Fruit fly (Drosophila melanogaster): ENCODE data around the gene Dhfr.

The Dhfr gene

dm6 chr3R:16497379-16497778, 16.4 kb downstream of the Dhfr start (continued):
- peak; percentile 26 for TF ChIP-seq jumu (GFP tag; optimal IDR thresholded peaks at IDR 0.05)
- TF ChIP-seq CG17612 (GFP tag; IDR thresholded peaks at IDR 0.05) = peak; percentile 59; the same call in 1 of the 2 replicates
- peak; percentile 86 for TF ChIP-seq CG10209 (GFP tag; optimal IDR thresholded peaks at IDR 0.05)
- TF ChIP-seq Dp (GFP tag; optimal IDR thresholded peaks at IDR 0.05) = peak; percentile 95
- peak; percentile 90 for TF ChIP-seq CG5953 (GFP tag; IDR thresholded peaks at IDR 0.05)
- TF ChIP-seq pnt (GFP tag; optimal IDR thresholded peaks at IDR 0.05) = peak; percentile 71
- no peak for TF ChIP-seq Hey (tag; optimal IDR thresholded peaks at IDR 0.05)
- TF ChIP-seq h (optimal IDR thresholded peaks at IDR 0.05) = no peak
- TF ChIP-seq esg (GFP tag; conservative IDR thresholded peaks at IDR 0.05) = peak; percentile 73
- peak; percentile 53 for TF ChIP-seq HLH54F (GFP tag; optimal IDR thresholded peaks at IDR 0.05)
- peak; percentile 50 for TF ChIP-seq CG8281 (tag; optimal IDR thresholded peaks at IDR 0.05)
- TF ChIP-seq chm (GFP tag; IDR thresholded peaks at IDR 0.05) = peak; percentile 87
- peak; percentile 53 for TF ChIP-seq CG12299 (tag; optimal IDR thresholded peaks at IDR 0.05)
- peak; percentile 87 for TF ChIP-seq Fer3 (tag; optimal IDR thresholded peaks at IDR 0.05)
- peak; percentile 59 for TF ChIP-seq Side (GFP tag; optimal IDR thresholded peaks at IDR 0.05)
- peak; percentile 65 for TF ChIP-seq CG9876 (GFP tag; optimal IDR thresholded peaks at IDR 0.05)
- peak; percentile 62 for TF ChIP-seq salm (tag; optimal IDR thresholded peaks at IDR 0.05)
- no peak for TF ChIP-seq CG8290 (GFP tag; optimal IDR thresholded peaks at IDR 0.05)
- TF ChIP-seq CG8290 (tag; optimal IDR thresholded peaks at IDR 0.05) = no peak
- TF ChIP-seq CG12769 (tag; optimal IDR thresholded peaks at IDR 0.05) = peak; percentile 49
- TF ChIP-seq CG43689 (GFP tag; IDR thresholded peaks at IDR 0.05) = peak; percentile 42; the same call in 1 of the 2 replicates
- TF ChIP-seq dati (GFP tag; IDR thresholded peaks at IDR 0.05) = peak; percentile 38; the same call in 1 of the 2 replicates
- peak; percentile 67 for TF ChIP-seq CG31365 (tag; optimal IDR thresholded peaks at IDR 0.05)
- TF ChIP-seq HLH3B (GFP tag; IDR thresholded peaks at IDR 0.05) = peak; percentile 87
- TF ChIP-seq Neu2 (GFP tag; optimal IDR thresholded peaks at IDR 0.05; ENCODE audit: borderline replicate concordance) = no peak
- TF ChIP-seq E2f2 (GFP tag; IDR thresholded peaks at IDR 0.05) = peak; percentile 96
- peak; percentile 78 for TF ChIP-seq CG6254 (GFP tag; optimal IDR thresholded peaks at IDR 0.05)
- TF ChIP-seq pfk (GFP tag; optimal IDR thresholded peaks at IDR 0.05) = no peak
- TF ChIP-seq chinmo (GFP tag; IDR thresholded peaks at IDR 0.05; ENCODE audit: partially characterized antibody) = no peak
- TF ChIP-seq disco-r (GFP tag; optimal IDR thresholded peaks at IDR 0.05) = peak; percentile 38
- 0 out of 2 replicates have a peak, but pooled peaks have one; percentile 35 for TF ChIP-seq sim (GFP tag; IDR thresholded peaks at IDR 0.05)
- no peak for TF ChIP-seq CG15479 (GFP tag; optimal IDR thresholded peaks at IDR 0.05)
- TF ChIP-seq chn (GFP tag; optimal IDR thresholded peaks at IDR 0.05) = peak; percentile 57
- TF ChIP-seq Myb (GFP tag; optimal IDR thresholded peaks at IDR 0.05) = peak; percentile 46
- TF ChIP-seq eve (GFP tag; optimal IDR thresholded peaks at IDR 0.05) = no peak
- TF ChIP-seq CG1024 (GFP tag; IDR thresholded peaks at IDR 0.05) = peak; percentile 82
- peak; percentile 82 for TF ChIP-seq CoRest (tag; optimal IDR thresholded peaks at IDR 0.05)
- TF ChIP-seq CG17186 (GFP tag; optimal IDR thresholded peaks at IDR 0.05) = peak; percentile 2
- peak; percentile 93 for TF ChIP-seq ci (GFP tag; IDR thresholded peaks at IDR 0.05)
- peak; percentile 66 for TF ChIP-seq jing (GFP tag; optimal IDR thresholded peaks at IDR 0.05)
- peak; percentile 74 for TF ChIP-seq Antp (GFP tag; optimal IDR thresholded peaks at IDR 0.05)
- peak; percentile 68 for TF ChIP-seq tio (GFP tag; optimal IDR thresholded peaks at IDR 0.05)
- no peak for TF ChIP-seq dan (GFP tag; IDR thresholded peaks at IDR 0.05)
- TF ChIP-seq CG6689 (GFP tag; IDR thresholded peaks at IDR 0.05) = peak; percentile 83
- peak; percentile 71; the same call in 2 of the 3 replicates for TF ChIP-seq CG2889 (GFP tag; IDR thresholded peaks at IDR 0.05)
- no peak for TF ChIP-seq CG8478 (optimal IDR thresholded peaks at IDR 0.05)
- TF ChIP-seq fd102C (GFP tag; optimal IDR thresholded peaks at IDR 0.05) = peak; percentile 53
- peak; percentile 88 for TF ChIP-seq NFAT (GFP tag; IDR thresholded peaks at IDR 0.05)
- peak; percentile 82 for TF ChIP-seq Oli (tag; optimal IDR thresholded peaks at IDR 0.05)
- TF ChIP-seq sc (optimal IDR thresholded peaks at IDR 0.05) = no peak
- peak; percentile 68 for TF ChIP-seq sc (GFP tag; optimal IDR thresholded peaks at IDR 0.05)
- TF ChIP-seq CG10274 (GFP tag; optimal IDR thresholded peaks at IDR 0.05) = peak; percentile 4
